Worm (Caenorhabditis elegans): Measurements from ENCODE around the gene ctsa-3.2.

- TF ChIP-seq hsf-1 (GFP tag; IDR thresholded peaks at IDR 0.05), result no peak
- TF ChIP-seq tbp1 (GFP tag; optimal IDR thresholded peaks at IDR 0.05), result no peak
- no peak for TF ChIP-seq tbx-9 (tag; optimal IDR thresholded peaks at IDR 0.05; ENCODE audit: borderline replicate concordance)
- no peak for TF ChIP-seq nhr-179 (tag; optimal IDR thresholded peaks at IDR 0.05)
- no peak for TF ChIP-seq ceh-100 (GFP tag; IDR thresholded peaks at IDR 0.05)
- TF ChIP-seq D2030.7 (GFP tag; IDR thresholded peaks at IDR 0.05), result no peak
- TF ChIP-seq lin-26 (GFP tag; IDR thresholded peaks at IDR 0.05), result no peak
- no peak for TF ChIP-seq xnd-1 (tag; optimal IDR thresholded peaks at IDR 0.05)
- TF ChIP-seq fkh-3 (tag; optimal IDR thresholded peaks at IDR 0.05), result no peak
Observed at ce11 chrII:9874508-9875229, at the start of gene ctsa-3.2, which contains the start of gene chil-2.

Measured in whole organism, young adult.